Worm (Caenorhabditis elegans) whole organism, young adult: ENCODE measurements around the gene Y59H11AM.1.
A peak's percentile ranks its signal among the peaks of the same experiment; 100 is the strongest.

Experiments
- F37B4.10 ChIP-seq: fragments of 200-800 bp; sonication (Bioruptor generic); IDR thresholded peaks from 2 replicates; pipeline ENCODE4 v1.3.6; 2022; ENCODE audit warnings: missing genetic modification characterization, missing compliant biosample characterization
- F39B2.1 ChIP-seq: fragments of 200-800 bp; sonication (Bioruptor generic); IDR thresholded peaks from 2 replicates; pipeline ENCODE4 v1.3.6; 2022; ENCODE audit warnings: missing genetic modification reagents, missing genetic modification characterization, missing compliant biosample characterization
- F49E8.2 ChIP-seq: sonication (generic microtip); optimal IDR thresholded peaks from 3 replicates; lab custom pipeline; 2017; ENCODE audit warnings: missing genetic modification characterization, mild to moderate bottlenecking, missing compliant biosample characterization, antibody characterized with exemption, moderate library complexity; ENCODE audit not compliant: insufficient read depth
- F52B5.7 ChIP-seq: sonication (generic microtip); optimal IDR thresholded peaks from 2 replicates; lab custom pipeline; 2016; ENCODE audit warnings: mild to moderate bottlenecking, missing genetic modification characterization, missing compliant biosample characterization
- F57A8.1 ChIP-seq: fragments of 200-800 bp; sonication (Bioruptor generic); optimal IDR thresholded peaks from 2 replicates; lab custom pipeline; 2018; ENCODE audit warnings: mild to moderate bottlenecking, missing genetic modification characterization, moderate library complexity, missing compliant biosample characterization
- F57C9.4 ChIP-seq: sonication (generic microtip); optimal IDR thresholded peaks from 2 replicates; lab custom pipeline; 2017; ENCODE audit warnings: mild to moderate bottlenecking, missing genetic modification characterization, missing compliant biosample characterization
- K12H6.12 ChIP-seq: fragments of 200-800 bp; sonication (Bioruptor generic); optimal IDR thresholded peaks from 2 replicates; lab custom pipeline; 2018; ENCODE audit warnings: mild to moderate bottlenecking, missing genetic modification characterization, missing compliant biosample characterization
- Y56A3A.18 ChIP-seq: fragments of 200-800 bp; sonication (Bioruptor generic); IDR thresholded peaks from 2 replicates; pipeline ENCODE4 v1.3.6; 2022; ENCODE audit warnings: missing genetic modification reagents, missing genetic modification characterization, missing compliant biosample characterization
- Y79H2A.3 ChIP-seq: fragments of 200-800 bp; sonication (Bioruptor generic); conservative IDR thresholded peaks from 2 replicates; pipeline ENCODE4 v1.3.6; 2022; ENCODE audit warnings: missing genetic modification reagents, missing genetic modification characterization, missing compliant biosample characterization
- Y95B8A.8 ChIP-seq: fragments of 200-800 bp; sonication (Bioruptor generic); IDR thresholded peaks from 2 replicates; pipeline ENCODE4 v1.3.6; 2022; ENCODE audit warnings: missing genetic modification reagents, missing genetic modification characterization, missing compliant biosample characterization
- ZK185.1 ChIP-seq: sonication (generic microtip); optimal IDR thresholded peaks from 2 replicates; lab custom pipeline; 2016; ENCODE audit warnings: mild to moderate bottlenecking, missing genetic modification characterization, missing compliant biosample characterization; ENCODE audit not compliant: poor library complexity, severe bottlenecking
- akir-1 ChIP-seq: fragments of 200-800 bp; sonication (Bioruptor generic); optimal IDR thresholded peaks from 2 replicates; lab custom pipeline; 2018; ENCODE audit warnings: mild to moderate bottlenecking, missing genetic modification characterization, moderate library complexity, missing compliant biosample characterization
- aptf-3 ChIP-seq: fragments of 200-800 bp; sonication (Bioruptor generic); IDR thresholded peaks from 2 replicates; pipeline ENCODE4 v1.3.6; 2022; ENCODE audit warnings: missing genetic modification characterization, missing compliant biosample characterization
- attf-3 ChIP-seq: fragments of 200-800 bp; sonication (Bioruptor generic); conservative IDR thresholded peaks from 2 replicates; pipeline ENCODE4 v1.3.6; 2022; ENCODE audit warnings: missing genetic modification reagents, missing genetic modification characterization, missing compliant biosample characterization
- attf-5 ChIP-seq: fragments of 200-800 bp; sonication (Bioruptor generic); optimal IDR thresholded peaks from 2 replicates; lab custom pipeline; 2018; ENCODE audit warnings: mild to moderate bottlenecking, missing genetic modification characterization, missing compliant biosample characterization
- attf-6 ChIP-seq: fragments of 200-800 bp; sonication (Bioruptor generic); IDR thresholded peaks from 2 replicates; pipeline ENCODE4 v1.3.6; 2022; ENCODE audit warnings: missing genetic modification reagents, missing genetic modification characterization, missing compliant biosample characterization
- bed-2 ChIP-seq: fragments of 200-800 bp; sonication (Bioruptor generic); IDR thresholded peaks from 2 replicates; pipeline ENCODE4 v1.3.6; 2022; ENCODE audit warnings: missing genetic modification reagents, missing genetic modification characterization, missing compliant biosample characterization
- ccch-3 ChIP-seq: fragments of 200-800 bp; sonication (Bioruptor generic); optimal IDR thresholded peaks from 2 replicates; lab custom pipeline; 2018; ENCODE audit warnings: mild to moderate bottlenecking, missing genetic modification characterization, missing compliant biosample characterization
- cebp-1 ChIP-seq, 2 experiments: fragments of 200-800 bp in 1 of 2; sonication (Bioruptor generic) in 1 of 2; sonication (generic microtip) in 1 of 2; IDR thresholded peaks in 1 of 2; optimal IDR thresholded peaks in 1 of 2; 2 replicates each; pipeline versions ENCODE4 v1.3.6 to Lab custom; 2017 to 2022; ENCODE audit warnings: missing compliant biosample characterization in 2 of 2, missing genetic modification characterization in 2 of 2, mild to moderate bottlenecking in 1 of 2, missing genetic modification reagents in 1 of 2, moderate library complexity in 1 of 2
- ceh-58 ChIP-seq: fragments of 200-800 bp; sonication (Bioruptor generic); IDR thresholded peaks from 2 replicates; pipeline ENCODE4 v1.3.6; 2022; ENCODE audit warnings: missing genetic modification characterization, missing compliant biosample characterization
- ceh-91 ChIP-seq: fragments of 200-800 bp; sonication (Bioruptor generic); IDR thresholded peaks from 2 replicates; pipeline ENCODE4 v1.3.6; 2022; ENCODE audit warnings: missing genetic modification reagents, missing genetic modification characterization, missing compliant biosample characterization
- dpl-1 ChIP-seq: fragments of 150-350 bp; optimal IDR thresholded peaks from 2 replicates; lab custom pipeline; 2014; ENCODE audit warnings: missing biosample characterization, missing genetic modification reagents, missing genetic modification characterization
- egl-44 ChIP-seq: fragments of 200-800 bp; sonication (Bioruptor generic); IDR thresholded peaks from 2 replicates; pipeline ENCODE4 v1.3.6; 2022; ENCODE audit warnings: missing genetic modification reagents, missing genetic modification characterization, missing compliant biosample characterization
- ekl-4 ChIP-seq: fragments of 200-800 bp; sonication (Bioruptor generic); IDR thresholded peaks from 2 replicates; pipeline ENCODE4 v1.3.6; 2022; ENCODE audit warnings: missing genetic modification reagents, missing genetic modification characterization, missing compliant biosample characterization
- ets-4 ChIP-seq: fragments of 200-800 bp; sonication (Bioruptor generic); optimal IDR thresholded peaks from 2 replicates; lab custom pipeline; 2018; ENCODE audit warnings: mild to moderate bottlenecking, missing genetic modification characterization, missing compliant biosample characterization
- hsf-1 ChIP-seq: fragments of 200-800 bp; sonication (Bioruptor generic); IDR thresholded peaks from 2 replicates; pipeline ENCODE4 v1.3.6; 2022; ENCODE audit warnings: missing genetic modification reagents, missing genetic modification characterization, missing compliant biosample characterization
- let-526 ChIP-seq: fragments of 200-800 bp; sonication (Bioruptor generic); IDR thresholded peaks from 2 replicates; pipeline ENCODE4 v1.3.6; 2022; ENCODE audit warnings: missing genetic modification reagents, missing genetic modification characterization, missing compliant biosample characterization
- lin-35 ChIP-seq, 3 experiments: fragments of 150-350 bp in 2 of 3; sonication (generic microtip) in 1 of 3; optimal IDR thresholded peaks; 2 replicates each; lab custom pipeline; 2014 to 2018; ENCODE audit warnings: missing biosample characterization in 3 of 3, missing genetic modification characterization in 3 of 3, missing genetic modification reagents in 3 of 3
- lsy-27 ChIP-seq: sonication (generic microtip); optimal IDR thresholded peaks from 2 replicates; lab custom pipeline; 2017; ENCODE audit warnings: missing genetic modification characterization, mild to moderate bottlenecking, missing compliant biosample characterization, antibody characterized with exemption, missing genotype, borderline replicate concordance; ENCODE audit not compliant: insufficient read depth
- madf-3 ChIP-seq: fragments of 200-800 bp; sonication (Bioruptor generic); IDR thresholded peaks from 2 replicates; pipeline ENCODE4 v1.3.6; 2022; ENCODE audit warnings: missing genetic modification reagents, missing genetic modification characterization, missing compliant biosample characterization
- madf-6 ChIP-seq: fragments of 200-800 bp; sonication (Bioruptor generic); IDR thresholded peaks from 2 replicates; pipeline ENCODE4 v1.3.6; 2022; ENCODE audit warnings: missing genetic modification reagents, missing genetic modification characterization, missing compliant biosample characterization
- madf-8 ChIP-seq: fragments of 200-800 bp; sonication (Bioruptor generic); conservative IDR thresholded peaks from 2 replicates; pipeline ENCODE4 v1.3.6; 2022; ENCODE audit warnings: missing genetic modification reagents, missing genetic modification characterization, missing compliant biosample characterization
- mel-28 ChIP-seq: sonication (generic microtip); optimal IDR thresholded peaks from 2 replicates; lab custom pipeline; 2016; ENCODE audit warnings: borderline replicate concordance, mild to moderate bottlenecking, missing genetic modification characterization, missing compliant biosample characterization
- mxl-1 ChIP-seq: sonication (generic microtip); optimal IDR thresholded peaks from 2 replicates; lab custom pipeline; 2016; ENCODE audit warnings: missing genetic modification characterization, missing compliant biosample characterization
- nhr-27 ChIP-seq: fragments of 200-800 bp; sonication (Bioruptor generic); optimal IDR thresholded peaks from 2 replicates; lab custom pipeline; 2018; ENCODE audit warnings: mild to moderate bottlenecking, missing genetic modification characterization, moderate library complexity, missing compliant biosample characterization
- nhr-90 ChIP-seq: sonication (generic microtip); optimal IDR thresholded peaks from 2 replicates; lab custom pipeline; 2016; ENCODE audit warnings: missing genotype, mild to moderate bottlenecking, missing genetic modification characterization, missing compliant biosample characterization
- pbrm-1 ChIP-seq: fragments of 200-800 bp; sonication (Bioruptor generic); IDR thresholded peaks from 2 replicates; pipeline ENCODE4 v1.3.6; 2022; ENCODE audit warnings: missing genetic modification reagents, missing genetic modification characterization, missing compliant biosample characterization
- pha-4 ChIP-seq: fragments of 150-350 bp; sonication (generic microtip); optimal IDR thresholded peaks from 2 replicates; lab custom pipeline; 2014; ENCODE audit warnings: missing biosample characterization, missing genetic modification reagents, missing genetic modification characterization
- rcor-1 ChIP-seq: fragments of 200-800 bp; sonication (Bioruptor generic); IDR thresholded peaks from 2 replicates; pipeline ENCODE4 v1.3.6; 2022; ENCODE audit warnings: missing genetic modification reagents, missing genetic modification characterization, missing compliant biosample characterization
- snpc-1.3 ChIP-seq: sonication (generic microtip); optimal IDR thresholded peaks from 2 replicates; lab custom pipeline; 2017; ENCODE audit warnings: missing genetic modification characterization, mild to moderate bottlenecking, missing compliant biosample characterization, antibody characterized with exemption, moderate library complexity, missing genotype, missing genetic modification reagents; ENCODE audit not compliant: insufficient read depth
- somi-1 ChIP-seq: fragments of 200-800 bp; sonication (Bioruptor generic); optimal IDR thresholded peaks from 2 replicates; lab custom pipeline; 2018; ENCODE audit warnings: mild to moderate bottlenecking, missing genetic modification characterization, missing compliant biosample characterization
- tbp1 ChIP-seq: fragments of 200-800 bp; sonication (Bioruptor generic); optimal IDR thresholded peaks from 2 replicates; lab custom pipeline; 2018; ENCODE audit warnings: mild to moderate bottlenecking, missing genetic modification characterization, missing compliant biosample characterization
- tlf-1 ChIP-seq: fragments of 200-800 bp; sonication (Bioruptor generic); optimal IDR thresholded peaks from 2 replicates; lab custom pipeline; 2018; ENCODE audit warnings: mild to moderate bottlenecking, missing genetic modification characterization, missing compliant biosample characterization
- unc-130 ChIP-seq: sonication (generic microtip); optimal IDR thresholded peaks from 2 replicates; lab custom pipeline; 2016; ENCODE audit warnings: missing genetic modification reagents, missing genetic modification characterization, missing compliant biosample characterization
- ztf-18 ChIP-seq: sonication (generic microtip); optimal IDR thresholded peaks from 2 replicates; lab custom pipeline; 2016; ENCODE audit warnings: missing genotype, mild to moderate bottlenecking, missing genetic modification characterization, missing compliant biosample characterization
- ztf-22 ChIP-seq: fragments of 200-800 bp; sonication (Bioruptor generic); optimal IDR thresholded peaks from 2 replicates; lab custom pipeline; 2018; ENCODE audit warnings: mild to moderate bottlenecking, missing genetic modification characterization, moderate library complexity, missing compliant biosample characterization
- ztf-26 ChIP-seq: sonication (generic microtip); optimal IDR thresholded peaks from 2 replicates; lab custom pipeline; 2017; ENCODE audit warnings: missing genetic modification characterization, missing compliant biosample characterization
- ztf-28 ChIP-seq: fragments of 200-800 bp; sonication (Bioruptor generic); IDR thresholded peaks from 2 replicates; pipeline ENCODE4 v1.3.6; 2022; ENCODE audit warnings: missing genetic modification reagents, missing genetic modification characterization, missing compliant biosample characterization
- ztf-3 ChIP-seq: fragments of 200-800 bp; sonication (Bioruptor generic); optimal IDR thresholded peaks from 2 replicates; lab custom pipeline; 2018; ENCODE audit warnings: mild to moderate bottlenecking, missing genetic modification characterization, missing compliant biosample characterization

The Y59H11AM.1 gene

ce11 chrIV:8587057-8587456, 15.8 kb downstream of the Y59H11AM.1 start:
- TF ChIP-seq snpc-1.3 (tag; lab: Kevin White, UChicago): no peak
- no peak for TF ChIP-seq mxl-1 (tag; lab: Kevin White, UChicago)
- TF ChIP-seq madf-6 (GFP tag; lab: Robert Waterston, UW): no peak
- TF ChIP-seq bed-2 (GFP tag; lab: Robert Waterston, UW): no peak
- TF ChIP-seq F57A8.1 (GFP tag; lab: Kevin White, UChicago): no peak
- no peak for TF ChIP-seq ccch-3 (GFP tag; lab: Kevin White, UChicago)
- TF ChIP-seq F37B4.10 (GFP tag; lab: Robert Waterston, UW): no peak
- no peak for TF ChIP-seq nhr-90 (tag; lab: Kevin White, UChicago)
- TF ChIP-seq madf-8 (GFP tag; lab: Robert Waterston, UW): no peak
- TF ChIP-seq F57C9.4 (tag; lab: Kevin White, UChicago): no peak
- peak; percentile 23 for TF ChIP-seq tbp1 (GFP tag; lab: Kevin White, UChicago)
- no peak for TF ChIP-seq unc-130 (GFP tag; lab: Kevin White, UChicago)
- TF ChIP-seq rcor-1 (GFP tag; lab: Robert Waterston, UW): no peak
- no peak for TF ChIP-seq aptf-3 (GFP tag; lab: Robert Waterston, UW)
- TF ChIP-seq lin-35 (GFP tag; optimal IDR thresholded peaks at IDR 0.05; lab: Kevin White, UChicago): peak in 1 of 3 experiments; percentile 21
- TF ChIP-seq ekl-4 (GFP tag; lab: Robert Waterston, UW): no peak
- TF ChIP-seq Y95B8A.8 (GFP tag; lab: Robert Waterston, UW): no peak
- no peak for TF ChIP-seq madf-3 (GFP tag; lab: Robert Waterston, UW)
- TF ChIP-seq ztf-18 (tag; lab: Kevin White, UChicago): no peak
- TF ChIP-seq somi-1 (GFP tag; lab: Kevin White, UChicago): peak; percentile 1
- TF ChIP-seq mel-28 (tag; lab: Kevin White, UChicago): no peak
- no peak for TF ChIP-seq attf-6 (GFP tag; lab: Robert Waterston, UW)
- TF ChIP-seq tlf-1 (GFP tag; lab: Kevin White, UChicago): no peak
- TF ChIP-seq cebp-1 (GFP tag; IDR thresholded peaks at IDR 0.05; lab: Robert Waterston, UW): no peak
- peak; percentile 62 for TF ChIP-seq cebp-1 (tag; optimal IDR thresholded peaks at IDR 0.05; lab: Kevin White, UChicago)
- no peak for TF ChIP-seq akir-1
- no peak for TF ChIP-seq pbrm-1 (GFP tag; lab: Robert Waterston, UW)
- TF ChIP-seq F52B5.7: no peak
- TF ChIP-seq ceh-58 (GFP tag; lab: Robert Waterston, UW): no peak
- no peak for TF ChIP-seq hsf-1 (GFP tag; lab: Robert Waterston, UW)
- TF ChIP-seq ztf-28 (GFP tag; lab: Robert Waterston, UW): no peak
- no peak for TF ChIP-seq Y79H2A.3
- no peak for TF ChIP-seq dpl-1 (GFP tag; lab: Kevin White, UChicago)
- TF ChIP-seq F49E8.2 (tag; lab: Kevin White, UChicago): no peak
- TF ChIP-seq F39B2.1 (GFP tag; lab: Robert Waterston, UW): no peak
- TF ChIP-seq ztf-22: no peak
- no peak for TF ChIP-seq let-526 (GFP tag; lab: Robert Waterston, UW)
- no peak for TF ChIP-seq Y56A3A.18
- no peak for TF ChIP-seq lsy-27
- TF ChIP-seq ZK185.1: no peak
- no peak for TF ChIP-seq ceh-91 (GFP tag; lab: Robert Waterston, UW)
- TF ChIP-seq attf-5 (GFP tag; lab: Kevin White, UChicago): peak; percentile 8
- no peak for TF ChIP-seq K12H6.12
- TF ChIP-seq ets-4 (GFP tag; lab: Kevin White, UChicago): no peak
- no peak for TF ChIP-seq ztf-26 (tag; lab: Kevin White, UChicago)
- TF ChIP-seq egl-44 (GFP tag; lab: Robert Waterston, UW): no peak
- TF ChIP-seq attf-3: no peak
- TF ChIP-seq ztf-3: no peak
- TF ChIP-seq pha-4 (tag; lab: Kevin White, UChicago): no peak
- TF ChIP-seq nhr-27 (tag; lab: Kevin White, UChicago): no peak
